ENCODE assay signal across 5 worm cellular contexts in genomic region chrIV:3386504-3387290, ce11.
TF ChIP-seq lines count a peak whose summit lies in the region.

No protein-coding gene starts in this region.

TF ChIP-seq in whole organism, L1 larva, 84 proteins besides CTCF, POLR2A, EP300 and RAD21:
- TF ChIP-seq ceh-8 (GFP tag; optimal IDR thresholded peaks at IDR 0.05; lab: Kevin White, UChicago) (no peak), nhr-90 (tag; optimal IDR thresholded peaks at IDR 0.05; lab: Kevin White, UChicago; ENCODE audit: poor library complexity) (peak; percentile 28), ama-1 (optimal IDR thresholded peaks at IDR 0.05; lab: Kevin White, UChicago) (peak; percentile 18)

TF ChIP-seq in whole organism, L2 larva, 48 proteins besides CTCF, POLR2A, EP300 and RAD21:
- peak; percentile 53 for TF ChIP-seq ama-1 (optimal IDR thresholded peaks at IDR 0.05; lab: Kevin White, UChicago)
- no peak for TF ChIP-seq mbf-1 (tag; optimal IDR thresholded peaks at IDR 0.05; lab: Kevin White, UChicago)
- TF ChIP-seq crh-2 (tag; optimal IDR thresholded peaks at IDR 0.05; lab: Kevin White, UChicago) = peak; percentile 9
- peak in 1 of 2 experiments; percentile 6 for TF ChIP-seq lsy-2 (tag; optimal IDR thresholded peaks at IDR 0.05; lab: Kevin White, UChicago)

TF ChIP-seq in whole organism, L3 larva, 47 proteins besides CTCF, POLR2A, EP300 and RAD21:
- TF ChIP-seq hmg-11 (tag; optimal IDR thresholded peaks at IDR 0.05; lab: Kevin White, UChicago) (no peak), mdl-1 (tag; optimal IDR thresholded peaks at IDR 0.05; lab: Kevin White, UChicago) (no peak), ztf-11 (tag; optimal IDR thresholded peaks at IDR 0.05; lab: Kevin White, UChicago) (no peak), nfya-1 (tag; optimal IDR thresholded peaks at IDR 0.05; lab: Kevin White, UChicago; ENCODE audit: insufficient read depth) (no peak), snpc-4 (tag; optimal IDR thresholded peaks at IDR 0.05; lab: Kevin White, UChicago) (no peak), nhr-76 (tag; optimal IDR thresholded peaks at IDR 0.05; lab: Kevin White, UChicago) (no peak), elt-2 (tag; optimal IDR thresholded peaks at IDR 0.05; lab: Kevin White, UChicago) (peak; percentile 16), ceh-82 (tag; optimal IDR thresholded peaks at IDR 0.05; lab: Kevin White, UChicago) (no peak), unc-39 (tag; optimal IDR thresholded peaks at IDR 0.05; lab: Kevin White, UChicago) (no peak), tbx-2 (tag; optimal IDR thresholded peaks at IDR 0.05; lab: Kevin White, UChicago) (no peak), fkh-2 (tag; optimal IDR thresholded peaks at IDR 0.05; lab: Kevin White, UChicago) (no peak), pqm-1 (tag; optimal IDR thresholded peaks at IDR 0.05; lab: Kevin White, UChicago) (no peak), ama-1 (optimal IDR thresholded peaks at IDR 0.05; lab: Kevin White, UChicago) (peak; percentile 67), nhr-11 (tag; optimal IDR thresholded peaks at IDR 0.05; lab: Kevin White, UChicago) (no peak), nhr-12 (tag; optimal IDR thresholded peaks at IDR 0.05; lab: Kevin White, UChicago) (no peak), mml-1 (tag; optimal IDR thresholded peaks at IDR 0.05; lab: Kevin White, UChicago) (no peak), R02D3.7 (tag; optimal IDR thresholded peaks at IDR 0.05; lab: Kevin White, UChicago) (no peak), pha-4 (tag; optimal IDR thresholded peaks at IDR 0.05; lab: Kevin White, UChicago) (peak; percentile 6), lin-15B (tag; optimal IDR thresholded peaks at IDR 0.05; lab: Kevin White, UChicago) (no peak), lin-39 (tag; optimal IDR thresholded peaks at IDR 0.05; lab: Kevin White, UChicago) (no peak), nhr-25 (tag; optimal IDR thresholded peaks at IDR 0.05; lab: Kevin White, UChicago) (no peak), ceh-16 (tag; optimal IDR thresholded peaks at IDR 0.05; lab: Kevin White, UChicago) (no peak)

TF ChIP-seq in whole organism, L4 larva, 104 proteins besides CTCF, POLR2A, EP300 and RAD21:
- TF ChIP-seq ceh-32 (tag; optimal IDR thresholded peaks at IDR 0.05; lab: Kevin White, UChicago; ENCODE audit: poor library complexity) (no peak), zfp-3 (GFP tag; conservative IDR thresholded peaks at IDR 0.05; lab: Robert Waterston, UW) (0 out of 2 replicates have a peak, but pooled peaks have one; percentile 50), unc-62 (GFP tag; optimal IDR thresholded peaks at IDR 0.05 in 1 of 2; lab: Kevin White, UChicago) (peak in 1 of 2 experiments; percentile 92), unc-62 (tag; optimal IDR thresholded peaks at IDR 0.05; lab: Kevin White, UChicago) (no peak), lin-38 (GFP tag; IDR thresholded peaks at IDR 0.05; lab: Robert Waterston, UW) (peak; percentile 32; the same call in 1 of the 2 replicates), unc-39 (tag; optimal IDR thresholded peaks at IDR 0.05; lab: Kevin White, UChicago) (no peak), daf-16 (GFP tag; optimal IDR thresholded peaks at IDR 0.05; lab: Kevin White, UChicago) (no peak), daf-16 (tag; optimal IDR thresholded peaks at IDR 0.05; lab: Kevin White, UChicago) (peak; percentile 26), aha-1 (tag; lab: Kevin White, UChicago) (peak; percentile 93), lin-15B (tag; optimal IDR thresholded peaks at IDR 0.05; lab: Kevin White, UChicago) (no peak), R02D3.7 (tag; optimal IDR thresholded peaks at IDR 0.05; lab: Kevin White, UChicago) (peak; percentile 22)

TF ChIP-seq in whole organism, young adult, 124 proteins besides CTCF, POLR2A, EP300 and RAD21:
- TF ChIP-seq B0336.3 (GFP tag; IDR thresholded peaks at IDR 0.05; lab: Robert Waterston, UW) (peak; percentile 45; the same call in 1 of the 2 replicates), ama-1 (optimal IDR thresholded peaks at IDR 0.05; lab: Kevin White, UChicago) (no peak), ama-1 (GFP tag; optimal IDR thresholded peaks at IDR 0.05; lab: Kevin White, UChicago) (peak in 1 of 2 experiments; percentile 47), tlf-1 (GFP tag; optimal IDR thresholded peaks at IDR 0.05; lab: Kevin White, UChicago) (peak; percentile 4), ZK185.1 (tag; optimal IDR thresholded peaks at IDR 0.05; lab: Kevin White, UChicago; ENCODE audit: poor library complexity, severe bottlenecking) (no peak), let-607 (tag; optimal IDR thresholded peaks at IDR 0.05; lab: Kevin White, UChicago) (peak in 1 of 2 experiments; percentile 13), nhr-90 (tag; optimal IDR thresholded peaks at IDR 0.05; lab: Kevin White, UChicago) (no peak)
